Fruit fly (Drosophila melanogaster): Measurements from ENCODE around the gene AkhR.

Gene AkhR

dm6 chr2L:6717460-6717859 lies 1.5 kb upstream of the AkhR start, which contains the start of gene Aatf:
Gene Aatf, plus strand, starts transcription at chr2L:6717625.
- TF ChIP-seq EcR (GFP tag; optimal IDR thresholded peaks at IDR 0.05) (no peak), Dll (optimal IDR thresholded peaks at IDR 0.05) (no peak), pan (optimal IDR thresholded peaks at IDR 0.05) (no peak), usp (GFP tag; optimal IDR thresholded peaks at IDR 0.05) (no peak), psq (optimal IDR thresholded peaks at IDR 0.05) (no peak), CG8478 (optimal IDR thresholded peaks at IDR 0.05) (no peak)

DNA sequence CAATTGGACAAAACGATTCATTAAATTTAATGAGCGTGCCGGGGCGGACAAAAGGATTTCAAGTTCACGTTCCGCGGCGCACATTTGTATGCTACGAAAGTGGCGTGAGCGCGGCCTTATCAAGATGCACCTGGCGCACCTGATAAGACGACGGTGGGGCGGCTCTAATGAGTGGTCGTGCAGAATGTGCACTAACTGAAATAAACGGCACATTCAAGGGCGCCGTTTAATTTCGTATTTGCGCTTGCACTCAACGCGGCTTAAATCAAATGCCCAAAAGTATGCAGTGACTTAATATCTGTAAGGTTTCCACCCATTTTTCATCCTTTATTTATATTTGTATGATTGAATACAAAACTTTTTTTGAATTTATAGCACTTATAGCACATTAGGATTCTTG lies 935 bp upstream of the AkhR start:
- no peak for TF ChIP-seq psq (optimal IDR thresholded peaks at IDR 0.05)
- no peak for TF ChIP-seq usp (GFP tag; optimal IDR thresholded peaks at IDR 0.05)

- TF ChIP-seq Dll (optimal IDR thresholded peaks at IDR 0.05): peak; percentile 29
- TF ChIP-seq usp (GFP tag; optimal IDR thresholded peaks at IDR 0.05): no peak
- TF ChIP-seq psq (optimal IDR thresholded peaks at IDR 0.05): no peak
- no peak for TF ChIP-seq EcR (GFP tag; optimal IDR thresholded peaks at IDR 0.05)
- TF ChIP-seq pan (optimal IDR thresholded peaks at IDR 0.05): no peak
- no peak for TF ChIP-seq CG8478 (optimal IDR thresholded peaks at IDR 0.05)
Measured at dm6 chr2L:6708997-6709662, 6.9 kb downstream of the AkhR start, which contains the start of gene Tsp. Gene Tsp, minus strand, starts transcription at chr2L:6709086.

DNA sequence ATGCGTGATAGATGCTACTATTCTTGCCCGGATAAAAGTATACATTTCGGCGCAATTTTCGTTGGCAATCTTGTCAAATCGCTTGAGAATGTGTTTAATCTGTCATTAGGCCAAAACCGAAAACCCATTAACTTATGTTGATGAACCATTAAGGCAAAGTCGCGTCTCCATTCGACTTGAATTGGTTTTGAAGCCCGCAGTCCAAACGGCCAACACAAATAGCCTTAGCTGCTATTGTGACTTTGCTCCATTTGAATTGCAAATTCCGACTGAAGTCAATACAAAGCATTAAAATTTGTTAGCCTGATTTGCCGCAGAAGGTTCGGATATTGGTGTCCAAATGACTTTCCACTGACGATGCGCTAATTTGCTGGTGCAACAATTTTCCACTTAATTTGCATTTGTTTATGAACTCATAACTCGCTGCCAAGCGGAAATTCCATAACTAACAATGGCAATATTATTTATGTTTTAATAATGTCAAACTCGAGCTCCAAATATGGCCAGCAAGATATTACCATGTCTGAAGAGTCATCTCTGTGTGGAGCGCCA lies 9.5 kb downstream of the AkhR start:
- TF ChIP-seq EcR (GFP tag; optimal IDR thresholded peaks at IDR 0.05): no peak
- TF ChIP-seq CG8478 (optimal IDR thresholded peaks at IDR 0.05): no peak
- no peak for TF ChIP-seq psq (optimal IDR thresholded peaks at IDR 0.05)
- no peak for TF ChIP-seq usp (GFP tag; optimal IDR thresholded peaks at IDR 0.05)
- no peak for TF ChIP-seq pan (optimal IDR thresholded peaks at IDR 0.05)
- TF ChIP-seq Dll (optimal IDR thresholded peaks at IDR 0.05): no peak

dm6 chr2L:6705081-6705480 lies 10.9 kb downstream of the AkhR start:
- TF ChIP-seq EcR (GFP tag; optimal IDR thresholded peaks at IDR 0.05) (no peak), usp (GFP tag; optimal IDR thresholded peaks at IDR 0.05) (no peak), pan (optimal IDR thresholded peaks at IDR 0.05) (no peak), Dll (optimal IDR thresholded peaks at IDR 0.05) (no peak), psq (optimal IDR thresholded peaks at IDR 0.05) (no peak), CG8478 (optimal IDR thresholded peaks at IDR 0.05) (no peak)

DNA sequence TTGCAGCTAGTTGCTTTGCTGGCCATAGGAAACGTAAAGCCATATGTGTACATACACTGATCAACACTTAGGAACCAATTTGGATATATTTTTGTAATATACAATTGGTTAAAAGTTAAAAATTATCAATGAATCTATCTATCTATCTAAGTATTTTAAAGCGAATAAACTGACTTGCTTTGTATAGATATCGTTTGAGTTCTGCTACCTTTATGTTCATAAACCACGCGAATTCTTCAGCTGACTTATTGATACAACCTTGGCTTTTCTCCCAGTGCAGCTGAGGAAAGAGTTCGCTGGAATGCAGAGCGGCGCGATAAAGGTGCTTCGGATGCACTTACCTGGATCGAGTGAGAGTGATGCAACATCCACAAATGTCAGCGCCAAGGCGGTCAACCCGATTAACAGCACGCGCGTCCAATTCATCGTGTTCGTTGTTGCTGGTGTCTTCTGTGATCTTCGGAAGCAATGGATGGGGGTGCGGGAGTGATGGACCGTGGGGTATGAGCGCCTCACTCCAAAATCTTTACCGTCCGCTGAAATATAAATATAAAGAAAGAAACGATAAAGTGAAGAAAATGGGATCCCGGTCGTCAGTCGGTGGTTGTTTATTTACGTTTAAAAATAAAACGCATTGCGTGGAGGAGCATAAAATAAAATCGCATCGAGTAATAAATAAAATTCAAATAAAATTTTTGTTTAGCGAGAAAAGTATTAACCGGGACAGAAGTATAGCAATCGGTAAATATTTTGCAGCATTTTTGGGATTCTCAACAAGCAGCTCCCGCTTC lies 14.4 kb downstream of the AkhR start:
- TF ChIP-seq CG8478 (optimal IDR thresholded peaks at IDR 0.05): no peak
- no peak for TF ChIP-seq pan (optimal IDR thresholded peaks at IDR 0.05)
- no peak for TF ChIP-seq Dll (optimal IDR thresholded peaks at IDR 0.05)
- TF ChIP-seq usp (GFP tag; optimal IDR thresholded peaks at IDR 0.05): no peak
- TF ChIP-seq EcR (GFP tag; optimal IDR thresholded peaks at IDR 0.05): no peak
- no peak for TF ChIP-seq psq (optimal IDR thresholded peaks at IDR 0.05)

DNA sequence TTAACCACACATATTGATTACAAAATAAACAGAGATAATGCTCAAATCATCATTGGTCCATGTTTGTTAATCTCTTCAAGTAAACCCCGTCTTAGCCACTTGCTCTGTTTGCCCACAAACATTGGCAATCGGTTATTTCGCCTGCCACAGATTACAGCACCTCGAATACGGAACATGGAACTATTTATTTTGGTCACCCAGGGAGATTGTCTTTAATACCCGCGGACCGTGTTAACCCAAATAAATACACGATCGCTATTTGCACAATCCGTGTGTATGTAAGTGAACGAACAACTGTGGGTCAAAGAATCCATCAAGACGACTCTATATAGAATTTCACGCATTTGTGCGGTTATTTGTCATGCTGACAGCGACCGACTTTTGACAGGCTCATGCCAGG lies 15.2 kb downstream of the AkhR start:
- TF ChIP-seq EcR (GFP tag; optimal IDR thresholded peaks at IDR 0.05): no peak
- TF ChIP-seq CG8478 (optimal IDR thresholded peaks at IDR 0.05): no peak
- TF ChIP-seq usp (GFP tag; optimal IDR thresholded peaks at IDR 0.05): no peak
- no peak for TF ChIP-seq pan (optimal IDR thresholded peaks at IDR 0.05)
- no peak for TF ChIP-seq Dll (optimal IDR thresholded peaks at IDR 0.05)
- no peak for TF ChIP-seq psq (optimal IDR thresholded peaks at IDR 0.05)

- TF ChIP-seq EcR (GFP tag; optimal IDR thresholded peaks at IDR 0.05): no peak
- TF ChIP-seq usp (GFP tag; optimal IDR thresholded peaks at IDR 0.05): no peak
- TF ChIP-seq psq (optimal IDR thresholded peaks at IDR 0.05): no peak
- no peak for TF ChIP-seq pan (optimal IDR thresholded peaks at IDR 0.05)
- TF ChIP-seq CG8478 (optimal IDR thresholded peaks at IDR 0.05): no peak
- TF ChIP-seq Dll (optimal IDR thresholded peaks at IDR 0.05): no peak
Measured at dm6 chr2L:6698387-6698786, 17.6 kb downstream of the AkhR start.

- TF ChIP-seq EcR (GFP tag; optimal IDR thresholded peaks at IDR 0.05) (no peak), psq (optimal IDR thresholded peaks at IDR 0.05) (no peak), CG8478 (optimal IDR thresholded peaks at IDR 0.05) (no peak), Dll (optimal IDR thresholded peaks at IDR 0.05) (no peak), pan (optimal IDR thresholded peaks at IDR 0.05) (no peak), usp (GFP tag; optimal IDR thresholded peaks at IDR 0.05) (no peak)
Measured at dm6 chr2L:6696229-6696628, 19.8 kb downstream of the AkhR start.

- TF ChIP-seq psq (optimal IDR thresholded peaks at IDR 0.05): no peak
- TF ChIP-seq CG8478 (optimal IDR thresholded peaks at IDR 0.05): no peak
- TF ChIP-seq pan (optimal IDR thresholded peaks at IDR 0.05): no peak
- TF ChIP-seq usp (GFP tag; optimal IDR thresholded peaks at IDR 0.05): no peak
- no peak for TF ChIP-seq Dll (optimal IDR thresholded peaks at IDR 0.05)
- TF ChIP-seq EcR (GFP tag; optimal IDR thresholded peaks at IDR 0.05): no peak
Measured at dm6 chr2L:6693794-6694254, 22.2 kb downstream of the AkhR start.

dm6 chr2L:6692048-6692447 lies 23.9 kb downstream of the AkhR start:
- TF ChIP-seq EcR (GFP tag; optimal IDR thresholded peaks at IDR 0.05) (no peak), Dll (optimal IDR thresholded peaks at IDR 0.05) (no peak), usp (GFP tag; optimal IDR thresholded peaks at IDR 0.05) (no peak), CG8478 (optimal IDR thresholded peaks at IDR 0.05) (no peak), pan (optimal IDR thresholded peaks at IDR 0.05) (no peak), psq (optimal IDR thresholded peaks at IDR 0.05) (no peak)

dm6 chr2L:6686612-6687011 lies 29.4 kb downstream of the AkhR start, which contains the start of gene CG11327:
Gene CG11327, minus strand, starts transcription at chr2L:6686712.
- no peak for TF ChIP-seq CG8478 (optimal IDR thresholded peaks at IDR 0.05)
- no peak for TF ChIP-seq Dll (optimal IDR thresholded peaks at IDR 0.05)
- TF ChIP-seq pan (optimal IDR thresholded peaks at IDR 0.05): no peak
- TF ChIP-seq EcR (GFP tag; optimal IDR thresholded peaks at IDR 0.05): no peak
- no peak for TF ChIP-seq psq (optimal IDR thresholded peaks at IDR 0.05)
- TF ChIP-seq usp (GFP tag; optimal IDR thresholded peaks at IDR 0.05): no peak
